Fruit fly (Drosophila melanogaster) whole organism, prepupa: ENCODE measurements around the gene CG6765.

Source experiments
- Blimp-1 ChIP-seq: fragments of 200-800 bp; sonication (Bioruptor generic); optimal IDR thresholded peaks from 3 replicates; lab custom pipeline; 2017; ENCODE audit warnings: missing biosample characterization, missing genetic modification characterization, mild to moderate bottlenecking, moderate library complexity, missing genetic modification reagents
- CG10631 ChIP-seq: fragments of 200-800 bp; sonication (Bioruptor generic); optimal IDR thresholded peaks from 2 replicates; lab custom pipeline; 2016; ENCODE audit warnings: missing biosample characterization, missing genetic modification characterization
- CG10669 ChIP-seq: fragments of 200-800 bp; sonication (Bioruptor generic); optimal IDR thresholded peaks from 3 replicates; lab custom pipeline; 2018; ENCODE audit warnings: missing biosample characterization, mild to moderate bottlenecking, missing genetic modification characterization, moderate library complexity
- CG11294 ChIP-seq: fragments of 200-800 bp; sonication (Bioruptor generic); IDR thresholded peaks from 2 replicates; pipeline ENCODE4 v1.3.6; 2022; ENCODE audit warnings: missing biosample characterization, missing genetic modification characterization
- CG11762 ChIP-seq: fragments of 200-800 bp; sonication (Bioruptor generic); optimal IDR thresholded peaks from 3 replicates; lab custom pipeline; 2016; ENCODE audit warnings: missing biosample characterization, missing genetic modification characterization; ENCODE audit not compliant: insufficient read depth
- CG11902 ChIP-seq: fragments of 200-800 bp; sonication (Bioruptor generic); optimal IDR thresholded peaks from 3 replicates; lab custom pipeline; 2016; ENCODE audit warnings: missing biosample characterization, missing genetic modification characterization
- CG15336 ChIP-seq: fragments of 200-800 bp; sonication (Bioruptor generic); IDR thresholded peaks from 2 replicates; pipeline ENCODE4 v1.3.6; 2022; ENCODE audit warnings: missing biosample characterization, missing genetic modification characterization
- CG3032 ChIP-seq: fragments of 200-800 bp; optimal IDR thresholded peaks from 2 replicates; lab custom pipeline; 2019; ENCODE audit warnings: missing biosample characterization, mild to moderate bottlenecking, missing genetic modification characterization, moderate library complexity
- CG31627 ChIP-seq: fragments of 200-800 bp; sonication (Bioruptor generic); optimal IDR thresholded peaks from 3 replicates; lab custom pipeline; 2016; ENCODE audit warnings: missing biosample characterization, missing genetic modification characterization
- CG32006 ChIP-seq: fragments of 200-800 bp; sonication (Bioruptor generic); optimal IDR thresholded peaks from 3 replicates; lab custom pipeline; 2017; ENCODE audit warnings: missing biosample characterization, mild to moderate bottlenecking, missing genetic modification characterization
- CG34406 ChIP-seq: fragments of 200-800 bp; sonication (Bioruptor generic); optimal IDR thresholded peaks from 3 replicates; lab custom pipeline; 2016; ENCODE audit warnings: missing biosample characterization, missing genetic modification characterization
- CG4318 ChIP-seq: fragments of 200-800 bp; sonication (Bioruptor generic); optimal IDR thresholded peaks from 3 replicates; lab custom pipeline; 2017; ENCODE audit warnings: missing biosample characterization, mild to moderate bottlenecking, missing genetic modification characterization
- CG6163 ChIP-seq: fragments of 200-800 bp; sonication (Bioruptor generic); IDR thresholded peaks from 3 replicates; pipeline ENCODE4 v1.3.6; 2022; ENCODE audit warnings: missing biosample characterization, missing genetic modification characterization
- CG6276 ChIP-seq: fragments of 200-800 bp; sonication (Bioruptor generic); optimal IDR thresholded peaks from 2 replicates; lab custom pipeline; 2017; ENCODE audit warnings: missing biosample characterization, mild to moderate bottlenecking, missing genetic modification characterization
- CG6808 ChIP-seq: fragments of 200-800 bp; sonication (Bioruptor generic); optimal IDR thresholded peaks from 3 replicates; lab custom pipeline; 2017; ENCODE audit warnings: missing biosample characterization, missing genetic modification characterization, mild to moderate bottlenecking, moderate library complexity, missing genetic modification reagents
- CG6854 ChIP-seq: fragments of 200-800 bp; sonication (Bioruptor generic); optimal IDR thresholded peaks from 2 replicates; lab custom pipeline; 2017; ENCODE audit warnings: missing biosample characterization, mild to moderate bottlenecking, missing genetic modification characterization
- CG7368 ChIP-seq: fragments of 200-800 bp; sonication (Bioruptor generic); optimal IDR thresholded peaks from 3 replicates; lab custom pipeline; 2016; ENCODE audit warnings: missing biosample characterization, missing genetic modification characterization
- CG8119 ChIP-seq: fragments of 200-800 bp; sonication (Bioruptor generic); IDR thresholded peaks from 3 replicates; pipeline ENCODE4 v1.3.6; 2022; ENCODE audit warnings: missing biosample characterization, missing genetic modification characterization
- CG8632 ChIP-seq: fragments of 200-800 bp; sonication (Bioruptor generic); optimal IDR thresholded peaks from 3 replicates; lab custom pipeline; 2016; ENCODE audit warnings: missing biosample characterization, missing genetic modification characterization
- CG9139 ChIP-seq: fragments of 200-800 bp; sonication (Bioruptor generic); optimal IDR thresholded peaks from 3 replicates; lab custom pipeline; 2017; ENCODE audit warnings: missing biosample characterization, mild to moderate bottlenecking, missing genetic modification characterization
- Eip75B ChIP-seq: fragments of 200-800 bp; sonication (Bioruptor generic); optimal IDR thresholded peaks from 3 replicates; lab custom pipeline; 2016; ENCODE audit warnings: missing biosample characterization, missing genetic modification characterization
- Eip78C ChIP-seq: fragments of 200-800 bp; sonication (Bioruptor generic); peaks from one replicate; lab custom pipeline; 2016; ENCODE audit warnings: missing biosample characterization, missing genetic modification characterization
- Eip93F ChIP-seq: fragments of 200-800 bp; sonication (Bioruptor generic); optimal IDR thresholded peaks from 2 replicates; lab custom pipeline; 2016; ENCODE audit warnings: missing biosample characterization, mild to moderate bottlenecking, missing genetic modification characterization
- Ets21C ChIP-seq: fragments of 200-800 bp; sonication (Bioruptor generic); optimal IDR thresholded peaks from 3 replicates; lab custom pipeline; 2016; ENCODE audit warnings: missing biosample characterization, missing genetic modification characterization
- Ets96B ChIP-seq: fragments of 200-800 bp; optimal IDR thresholded peaks from 2 replicates; lab custom pipeline; 2019; ENCODE audit warnings: missing biosample characterization, mild to moderate bottlenecking, missing genetic modification characterization, moderate library complexity
- Gug ChIP-seq: fragments of 200-800 bp; sonication (Bioruptor generic); IDR thresholded peaks from 2 replicates; pipeline ENCODE4 v1.3.6; 2022; ENCODE audit warnings: missing biosample characterization, missing genetic modification characterization
- Hr38 ChIP-seq: sonication (Bioruptor generic); optimal IDR thresholded peaks from 2 replicates; lab custom pipeline; 2016; ENCODE audit warnings: missing biosample characterization, missing genetic modification characterization
- Hr39 ChIP-seq: fragments of 200-800 bp; sonication (Bioruptor generic); optimal IDR thresholded peaks from 2 replicates; lab custom pipeline; 2016; ENCODE audit warnings: missing biosample characterization, missing genetic modification characterization
- Hr4 ChIP-seq: fragments of 200-800 bp; sonication (Bioruptor generic); optimal IDR thresholded peaks from 3 replicates; lab custom pipeline; 2016; ENCODE audit warnings: missing biosample characterization, missing genetic modification characterization
- Lpt ChIP-seq: fragments of 200-800 bp; sonication (Bioruptor generic); optimal IDR thresholded peaks from 3 replicates; lab custom pipeline; 2016; ENCODE audit warnings: missing biosample characterization, missing genetic modification characterization
- Met ChIP-seq: fragments of 200-800 bp; sonication (Bioruptor generic); optimal IDR thresholded peaks from 3 replicates; lab custom pipeline; 2016; ENCODE audit warnings: missing biosample characterization, missing genetic modification characterization
- OdsH ChIP-seq: fragments of 200-800 bp; sonication (Bioruptor generic); optimal IDR thresholded peaks from 3 replicates; lab custom pipeline; 2016; ENCODE audit warnings: missing biosample characterization, missing genetic modification characterization
- Smox ChIP-seq: fragments of 200-800 bp; sonication (Bioruptor generic); optimal IDR thresholded peaks from 3 replicates; lab custom pipeline; 2016; ENCODE audit warnings: missing biosample characterization, missing genetic modification characterization
- Sox102F ChIP-seq: fragments of 200-800 bp; sonication (Bioruptor generic); optimal IDR thresholded peaks from 2 replicates; lab custom pipeline; 2016; ENCODE audit warnings: missing biosample characterization, mild to moderate bottlenecking, missing genetic modification characterization
- Sox14 ChIP-seq: fragments of 200-800 bp; sonication (Bioruptor generic); optimal IDR thresholded peaks from 3 replicates; lab custom pipeline; 2016; ENCODE audit warnings: missing biosample characterization, missing genetic modification characterization
- Sox15 ChIP-seq: fragments of 200-800 bp; sonication (Bioruptor generic); optimal IDR thresholded peaks from 3 replicates; lab custom pipeline; 2016; ENCODE audit warnings: missing biosample characterization, missing genetic modification characterization
- achi ChIP-seq: fragments of 200-800 bp; sonication (Bioruptor generic); optimal IDR thresholded peaks from 3 replicates; lab custom pipeline; 2016; ENCODE audit warnings: missing biosample characterization, missing genetic modification characterization
- cyc ChIP-seq: fragments of 200-800 bp; sonication (Bioruptor generic); optimal IDR thresholded peaks from 3 replicates; lab custom pipeline; 2016; ENCODE audit warnings: missing biosample characterization, missing genetic modification characterization
- dac ChIP-seq: fragments of 200-800 bp; sonication (Bioruptor generic); optimal IDR thresholded peaks from 2 replicates; lab custom pipeline; 2017; ENCODE audit warnings: missing biosample characterization, mild to moderate bottlenecking, missing genetic modification characterization
- dsx ChIP-seq: fragments of 200-800 bp; optimal IDR thresholded peaks from 3 replicates; lab custom pipeline; 2019; ENCODE audit warnings: missing biosample characterization, mild to moderate bottlenecking, missing genetic modification characterization, moderate library complexity; ENCODE audit not compliant: poor library complexity, severe bottlenecking
- eg ChIP-seq: fragments of 200-800 bp; sonication (Bioruptor generic); IDR thresholded peaks from 3 replicates; pipeline ENCODE4 v1.3.6; 2022; ENCODE audit warnings: missing biosample characterization, missing genetic modification characterization
- esn ChIP-seq: fragments of 200-800 bp; sonication (Bioruptor generic); optimal IDR thresholded peaks from 2 replicates; lab custom pipeline; 2016; ENCODE audit warnings: missing biosample characterization, mild to moderate bottlenecking, missing genetic modification characterization, moderate library complexity
- fd59A ChIP-seq: fragments of 200-800 bp; sonication (Bioruptor generic); optimal IDR thresholded peaks from 2 replicates; lab custom pipeline; 2017; ENCODE audit warnings: missing biosample characterization, mild to moderate bottlenecking, missing genetic modification characterization, missing genetic modification reagents
- fd85E ChIP-seq: fragments of 200-800 bp; sonication (Bioruptor generic); optimal IDR thresholded peaks from 3 replicates; lab custom pipeline; 2016; ENCODE audit warnings: missing biosample characterization, missing genetic modification characterization
- fkh ChIP-seq: fragments of 200-800 bp; sonication (Bioruptor generic); optimal IDR thresholded peaks from 3 replicates; lab custom pipeline; 2017; ENCODE audit warnings: missing biosample characterization, mild to moderate bottlenecking, missing genetic modification characterization, moderate library complexity
- lz ChIP-seq: fragments of 200-800 bp; sonication (Bioruptor generic); optimal IDR thresholded peaks from 3 replicates; lab custom pipeline; 2016; ENCODE audit warnings: missing biosample characterization, missing genetic modification characterization
- net ChIP-seq: fragments of 200-800 bp; sonication (Bioruptor generic); optimal IDR thresholded peaks from 3 replicates; lab custom pipeline; 2016; ENCODE audit warnings: missing biosample characterization, missing genetic modification characterization
- pdm3 ChIP-seq: fragments of 200-800 bp; sonication (Bioruptor generic); optimal IDR thresholded peaks from 3 replicates; lab custom pipeline; 2016; ENCODE audit warnings: missing biosample characterization, missing genetic modification characterization
- salr ChIP-seq, 2 experiments: fragments of 200-800 bp; sonication (Bioruptor generic); optimal IDR thresholded peaks; 3 replicates each; lab custom pipeline; 2016 to 2018; ENCODE audit warnings: missing biosample characterization in 2 of 2, missing genetic modification characterization in 2 of 2, mild to moderate bottlenecking in 1 of 2
- spab ChIP-seq: fragments of 200-800 bp; sonication (Bioruptor generic); optimal IDR thresholded peaks from 2 replicates; lab custom pipeline; 2017; ENCODE audit warnings: missing biosample characterization, mild to moderate bottlenecking, missing genetic modification characterization, missing genetic modification reagents
- ss ChIP-seq, 2 experiments: fragments of 200-800 bp; sonication (Bioruptor generic); optimal IDR thresholded peaks; 2 replicates in 1 of 2; 3 replicates in 1 of 2; lab custom pipeline; 2017 to 2018; ENCODE audit warnings: mild to moderate bottlenecking in 2 of 2, missing biosample characterization in 2 of 2, missing genetic modification characterization in 2 of 2, moderate library complexity in 1 of 2
- svp ChIP-seq: fragments of 200-800 bp; sonication (Bioruptor generic); peaks from one replicate; lab custom pipeline; 2016; ENCODE audit warnings: missing biosample characterization, missing genetic modification characterization
- topi ChIP-seq: fragments of 200-800 bp; sonication (Bioruptor generic); optimal IDR thresholded peaks from 3 replicates; lab custom pipeline; 2016; ENCODE audit warnings: missing biosample characterization, missing genetic modification characterization

CG6765 gene

DNA sequence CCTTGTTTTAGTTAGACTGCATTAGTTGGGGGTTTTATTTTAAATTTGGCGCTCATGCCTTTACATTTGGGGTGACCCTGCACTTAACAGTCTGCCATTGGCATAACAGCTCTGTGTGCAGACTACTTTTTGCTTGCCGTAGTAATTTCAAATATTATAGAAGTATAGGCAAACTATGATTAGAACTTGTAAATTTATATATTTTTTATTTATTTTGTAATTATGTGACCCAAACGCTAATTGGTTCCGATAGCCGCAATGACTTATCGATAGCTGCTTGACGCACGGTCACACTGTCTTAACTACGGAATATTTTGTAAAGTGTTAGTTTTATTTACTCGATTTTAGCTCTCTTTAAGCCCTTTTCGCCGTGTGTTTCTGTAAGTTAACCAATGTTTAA lies 32.1 kb downstream of the CG6765 start, which contains the start of gene rhea:
Gene rhea (plus strand): TSS at position 292 of the 400 bp plus-strand sequence.
- TF ChIP-seq Ets96B (tag; lab: Kevin White, UChicago) (no peak), net (no peak), Gug (GFP tag; lab: Robert Waterston, UW) (no peak), Ets21C (GFP tag; lab: Kevin White, UChicago) (no peak), cyc (GFP tag; lab: Kevin White, UChicago) (no peak), Hr38 (GFP tag; lab: Kevin White, UChicago) (no peak), fd59A (no peak), CG3032 (tag; lab: Kevin White, UChicago) (peak; percentile 8), CG6276 (GFP tag; lab: Kevin White, UChicago) (no peak), lz (GFP tag; lab: Kevin White, UChicago) (peak; percentile 6), CG8632 (GFP tag; lab: Kevin White, UChicago) (no peak), achi (peak; percentile 33), CG11762 (GFP tag; lab: Kevin White, UChicago) (no peak), CG9139 (GFP tag; lab: Kevin White, UChicago) (no peak), CG8119 (GFP tag; lab: Robert Waterston, UW) (no peak), CG6808 (GFP tag; lab: Kevin White, UChicago) (no peak), Met (GFP tag; lab: Kevin White, UChicago) (peak; percentile 23), CG15336 (GFP tag; lab: Robert Waterston, UW) (no peak), OdsH (GFP tag; lab: Kevin White, UChicago) (peak; percentile 37), Sox15 (GFP tag; lab: Kevin White, UChicago) (no peak), CG11902 (GFP tag; lab: Kevin White, UChicago) (no peak), topi (GFP tag; lab: Kevin White, UChicago) (no peak), Blimp-1 (no peak), CG6163 (GFP tag; lab: Robert Waterston, UW) (no peak), CG7368 (GFP tag; lab: Kevin White, UChicago) (no peak), Lpt (no peak), dsx (GFP tag; lab: Kevin White, UChicago) (peak; percentile 18), CG4318 (no peak), CG34406 (GFP tag; lab: Kevin White, UChicago) (no peak), Sox14 (peak; percentile 19), ss (GFP tag; optimal IDR thresholded peaks at IDR 0.05; lab: Kevin White, UChicago) (no peak), pdm3 (GFP tag; lab: Kevin White, UChicago) (no peak), Eip93F (GFP tag; lab: Kevin White, UChicago) (no peak), fkh (GFP tag; lab: Kevin White, UChicago) (peak; percentile 43), spab (GFP tag; lab: Kevin White, UChicago) (no peak), CG11294 (GFP tag; lab: Robert Waterston, UW) (no peak), fd85E (GFP tag; lab: Kevin White, UChicago) (no peak), svp (GFP tag; lab: Kevin White, UChicago) (peak; percentile 5), esn (GFP tag; lab: Kevin White, UChicago) (no peak), Hr4 (GFP tag; lab: Kevin White, UChicago) (peak; percentile 7), salr (GFP tag; optimal IDR thresholded peaks at IDR 0.05; lab: Kevin White, UChicago) (no peak), CG6854 (no peak), Hr39 (GFP tag; lab: Kevin White, UChicago) (no peak), eg (GFP tag; lab: Robert Waterston, UW) (no peak), Eip75B (GFP tag; lab: Kevin White, UChicago) (no peak), Smox (GFP tag; lab: Kevin White, UChicago) (no peak), CG10669 (GFP tag; lab: Kevin White, UChicago) (no peak), Sox102F (no peak), Eip78C (peak; percentile 53), CG31627 (GFP tag; lab: Kevin White, UChicago) (peak; percentile 8), dac (GFP tag; lab: Kevin White, UChicago) (no peak), CG10631 (no peak), CG32006 (GFP tag; lab: Kevin White, UChicago) (no peak)
